Fruit fly (Drosophila melanogaster) whole organism, embryonic: ENCODE data around the gene shakB.
A peak's percentile ranks its signal among the peaks of the same experiment; 100 is the strongest.

Experiments used
- Ada2b ChIP-seq: fragments of 200-800 bp; sonication (Bioruptor generic); IDR thresholded peaks from 2 replicates; pipeline ENCODE4 v1.3.6; 2022; ENCODE audit warnings: missing biosample characterization, missing genetic modification characterization
- Blimp-1 ChIP-seq: fragments of 200-800 bp; sonication (Bioruptor generic); optimal IDR thresholded peaks from 3 replicates; lab custom pipeline; 2018; ENCODE audit warnings: missing biosample characterization, missing genetic modification characterization, mild to moderate bottlenecking, moderate library complexity, missing genetic modification reagents
- CG10959 ChIP-seq: fragments of 200-800 bp; sonication (Bioruptor generic); IDR thresholded peaks from 2 replicates; pipeline ENCODE4 v1.3.6; 2022; ENCODE audit warnings: missing biosample characterization, missing genetic modification characterization
- CG11504 ChIP-seq: fragments of 200-800 bp; sonication (Bioruptor generic); optimal IDR thresholded peaks from 3 replicates; lab custom pipeline; 2019; ENCODE audit warnings: missing biosample characterization, mild to moderate bottlenecking, missing genetic modification characterization, moderate library complexity
- CG12391 ChIP-seq: fragments of 200-800 bp; sonication (Bioruptor generic); optimal IDR thresholded peaks from 3 replicates; lab custom pipeline; 2018; ENCODE audit warnings: missing biosample characterization, mild to moderate bottlenecking, missing genetic modification characterization, moderate library complexity
- CG13296 ChIP-seq: fragments of 200-800 bp; sonication (Bioruptor generic); optimal IDR thresholded peaks from 3 replicates; lab custom pipeline; 2018; ENCODE audit warnings: missing biosample characterization, mild to moderate bottlenecking, missing genetic modification characterization
- CG13424 ChIP-seq: fragments of 200-800 bp; sonication (Bioruptor generic); optimal IDR thresholded peaks from 2 replicates; lab custom pipeline; 2019; ENCODE audit warnings: missing biosample characterization, mild to moderate bottlenecking, missing genetic modification characterization, moderate library complexity
- CG14014 ChIP-seq: fragments of 200-800 bp; sonication (Bioruptor generic); IDR thresholded peaks from 2 replicates; pipeline ENCODE4 v1.3.6; 2022; ENCODE audit warnings: missing biosample characterization, missing genetic modification characterization
- CG17385 ChIP-seq: fragments of 200-800 bp; sonication (Bioruptor generic); optimal IDR thresholded peaks from 3 replicates; lab custom pipeline; 2018; ENCODE audit warnings: missing biosample characterization, mild to moderate bottlenecking, missing genetic modification characterization
- CG1792 ChIP-seq: fragments of 200-800 bp; sonication (Bioruptor generic); optimal IDR thresholded peaks from 2 replicates; lab custom pipeline; 2016; ENCODE audit warnings: missing biosample characterization, missing genetic modification characterization
- CG18262 ChIP-seq: fragments of 200-800 bp; optimal IDR thresholded peaks from 3 replicates; lab custom pipeline; 2019; ENCODE audit warnings: missing biosample characterization, mild to moderate bottlenecking, missing genetic modification characterization, moderate library complexity
- CG18476 ChIP-seq: fragments of 200-800 bp; sonication (Bioruptor generic); optimal IDR thresholded peaks from 2 replicates; lab custom pipeline; 2016; ENCODE audit warnings: missing biosample characterization, mild to moderate bottlenecking, missing genetic modification characterization
- CG2120 ChIP-seq: fragments of 200-800 bp; sonication (Bioruptor generic); optimal IDR thresholded peaks from 3 replicates; lab custom pipeline; 2016; ENCODE audit warnings: missing biosample characterization, missing genetic modification characterization
- CG2712 ChIP-seq: fragments of 200-800 bp; optimal IDR thresholded peaks from 3 replicates; lab custom pipeline; 2019; ENCODE audit warnings: missing biosample characterization, mild to moderate bottlenecking, missing genetic modification characterization, moderate library complexity
- CG31441 ChIP-seq: fragments of 200-800 bp; sonication (Bioruptor generic); IDR thresholded peaks from 2 replicates; pipeline ENCODE4 v1.3.6; 2022; ENCODE audit warnings: missing biosample characterization, missing genetic modification characterization
- CG3281 ChIP-seq: fragments of 200-800 bp; sonication (Bioruptor generic); optimal IDR thresholded peaks from 3 replicates; lab custom pipeline; 2017; ENCODE audit warnings: missing biosample characterization, mild to moderate bottlenecking, missing genetic modification characterization
- CG33557 ChIP-seq: fragments of 200-800 bp; sonication (Bioruptor generic); optimal IDR thresholded peaks from 2 replicates; lab custom pipeline; 2019; ENCODE audit warnings: missing biosample characterization, mild to moderate bottlenecking, missing genetic modification characterization, moderate library complexity
- CG34224 ChIP-seq: fragments of 200-800 bp; sonication (Bioruptor generic); IDR thresholded peaks from 3 replicates; pipeline ENCODE4 v1.3.6; 2022; ENCODE audit warnings: missing biosample characterization, missing genetic modification characterization; ENCODE audit not compliant: partially characterized antibody
- CG3847 ChIP-seq: fragments of 200-800 bp; sonication (Bioruptor generic); IDR thresholded peaks from 2 replicates; pipeline ENCODE4 v1.3.6; 2022; ENCODE audit warnings: missing biosample characterization, missing genetic modification characterization
- CG4282 ChIP-seq: fragments of 200-800 bp; sonication (Bioruptor generic); optimal IDR thresholded peaks from 2 replicates; lab custom pipeline; 2016; ENCODE audit warnings: missing biosample characterization, missing genetic modification characterization
- CG8765 ChIP-seq: fragments of 200-800 bp; sonication (Bioruptor generic); IDR thresholded peaks from 2 replicates; pipeline ENCODE4 v1.3.6; 2022; ENCODE audit warnings: missing biosample characterization, missing genetic modification characterization
- CG9727 ChIP-seq: fragments of 200-800 bp; sonication (Bioruptor generic); optimal IDR thresholded peaks from 3 replicates; lab custom pipeline; 2017; ENCODE audit warnings: missing biosample characterization, mild to moderate bottlenecking, missing genetic modification characterization
- D19B ChIP-seq: fragments of 200-800 bp; sonication (Bioruptor generic); optimal IDR thresholded peaks from 2 replicates; lab custom pipeline; 2017; ENCODE audit warnings: missing biosample characterization, mild to moderate bottlenecking, missing genetic modification characterization
- Dref ChIP-seq: fragments of 200-800 bp; sonication (Bioruptor generic); IDR thresholded peaks from 2 replicates; pipeline ENCODE4 v1.3.6; 2022; ENCODE audit warnings: missing biosample characterization, missing genetic modification characterization
- Fer1 ChIP-seq: fragments of 200-800 bp; sonication (Bioruptor generic); optimal IDR thresholded peaks from 2 replicates; lab custom pipeline; 2017; ENCODE audit warnings: missing biosample characterization, mild to moderate bottlenecking, missing genetic modification characterization
- Hand ChIP-seq: fragments of 200-800 bp; sonication (Bioruptor generic); optimal IDR thresholded peaks from 2 replicates; lab custom pipeline; 2017; ENCODE audit warnings: mild to moderate bottlenecking, missing biosample characterization, missing genetic modification reagents, missing genetic modification characterization
- Kr ChIP-seq: fragments of 200-800 bp; sonication (Bioruptor generic); optimal IDR thresholded peaks from 2 replicates; lab custom pipeline; 2017; ENCODE audit warnings: missing biosample characterization, mild to moderate bottlenecking, missing genetic modification characterization
- NfI ChIP-seq: fragments of 200-800 bp; sonication (Bioruptor generic); optimal IDR thresholded peaks from 3 replicates; lab custom pipeline; 2018; ENCODE audit warnings: missing biosample characterization, mild to moderate bottlenecking, missing genetic modification characterization, moderate library complexity
- Optix ChIP-seq: fragments of 200-800 bp; sonication (Bioruptor generic); IDR thresholded peaks from 3 replicates; pipeline ENCODE4 v1.3.6; 2022; ENCODE audit warnings: missing biosample characterization, missing genetic modification characterization
- Ptx1 ChIP-seq: fragments of 200-800 bp; sonication (Bioruptor generic); IDR thresholded peaks from 2 replicates; pipeline ENCODE4 v1.3.6; 2022; ENCODE audit warnings: missing biosample characterization, missing genetic modification characterization
- Sox100B ChIP-seq: fragments of 200-800 bp; sonication (Bioruptor generic); optimal IDR thresholded peaks from 3 replicates; lab custom pipeline; 2018; ENCODE audit warnings: missing biosample characterization, mild to moderate bottlenecking, missing genetic modification characterization
- ato ChIP-seq: fragments of 200-800 bp; sonication (Bioruptor generic); IDR thresholded peaks from 2 replicates; pipeline ENCODE4 v1.3.6; 2022; ENCODE audit warnings: missing biosample characterization, missing genetic modification characterization; ENCODE audit not compliant: partially characterized antibody
- btn ChIP-seq: fragments of 200-800 bp; sonication (Bioruptor generic); optimal IDR thresholded peaks from 2 replicates; lab custom pipeline; 2016; ENCODE audit warnings: missing biosample characterization, missing genetic modification characterization
- dmrt11E ChIP-seq: fragments of 200-800 bp; sonication (Bioruptor generic); optimal IDR thresholded peaks from 3 replicates; lab custom pipeline; 2018; ENCODE audit warnings: missing biosample characterization, mild to moderate bottlenecking, missing genetic modification characterization, moderate library complexity
- gce ChIP-seq: fragments of 200-800 bp; sonication (Bioruptor generic); IDR thresholded peaks from 3 replicates; pipeline ENCODE4 v1.3.6; 2022; ENCODE audit warnings: missing biosample characterization, missing genetic modification characterization
- gem ChIP-seq: fragments of 200-800 bp; sonication (Bioruptor generic); optimal IDR thresholded peaks from 2 replicates; lab custom pipeline; 2019; ENCODE audit warnings: missing biosample characterization, mild to moderate bottlenecking, missing genetic modification characterization, moderate library complexity
- hb ChIP-seq: fragments of 200-800 bp; sonication (Bioruptor generic); IDR thresholded peaks from 3 replicates; pipeline ENCODE4 v1.3.6; 2022; ENCODE audit warnings: missing biosample characterization, missing genetic modification characterization; ENCODE audit not compliant: partially characterized antibody
- ind ChIP-seq: fragments of 200-800 bp; sonication (Bioruptor generic); optimal IDR thresholded peaks from 3 replicates; lab custom pipeline; 2016; ENCODE audit warnings: missing biosample characterization, missing genetic modification characterization
- inv ChIP-seq: fragments of 200-800 bp; sonication (Bioruptor generic); IDR thresholded peaks from 2 replicates; pipeline ENCODE4 v1.3.6; 2022; ENCODE audit warnings: missing biosample characterization, missing genetic modification characterization; ENCODE audit not compliant: partially characterized antibody
- kah ChIP-seq: fragments of 200-800 bp; sonication (Bioruptor generic); optimal IDR thresholded peaks from 2 replicates; lab custom pipeline; 2018; ENCODE audit warnings: missing biosample characterization, mild to moderate bottlenecking, missing genetic modification characterization
- lola ChIP-seq, 3 experiments: fragments of >200 bp in 2 of 3; fragments of 200-800 bp in 1 of 3; sonication (Bioruptor generic) in 1 of 3; optimal IDR thresholded peaks; 2 replicates each; lab custom pipeline; 2017 to 2019; ENCODE audit warnings: missing biosample characterization in 3 of 3, missing genetic modification characterization in 3 of 3, mild to moderate bottlenecking in 1 of 3, moderate library complexity in 1 of 3
- nmo ChIP-seq: fragments of 200-800 bp; sonication (Bioruptor generic); optimal IDR thresholded peaks from 2 replicates; lab custom pipeline; 2018; ENCODE audit warnings: missing biosample characterization, mild to moderate bottlenecking, missing genetic modification characterization, moderate library complexity
- phol ChIP-seq: fragments of 200-800 bp; sonication (Bioruptor generic); optimal IDR thresholded peaks from 3 replicates; lab custom pipeline; 2018; ENCODE audit warnings: missing biosample characterization, mild to moderate bottlenecking, missing genetic modification characterization, moderate library complexity
- pnt ChIP-seq: fragments of 200-800 bp; sonication (Bioruptor generic); optimal IDR thresholded peaks from 3 replicates; lab custom pipeline; 2016; ENCODE audit warnings: missing biosample characterization, missing genetic modification characterization
- run ChIP-seq: fragments of 200-800 bp; sonication (Bioruptor generic); optimal IDR thresholded peaks from 3 replicates; lab custom pipeline; 2018; ENCODE audit warnings: missing biosample characterization, mild to moderate bottlenecking, missing genetic modification characterization
- salm ChIP-seq: fragments of 200-800 bp; sonication (Bioruptor generic); optimal IDR thresholded peaks from 2 replicates; lab custom pipeline; 2018; ENCODE audit warnings: missing biosample characterization, mild to moderate bottlenecking, missing genetic modification characterization
- sqz ChIP-seq: fragments of 200-800 bp; sonication (Bioruptor generic); optimal IDR thresholded peaks from 3 replicates; lab custom pipeline; 2018; ENCODE audit warnings: missing biosample characterization, mild to moderate bottlenecking, missing genetic modification characterization
- tin ChIP-seq: fragments of 200-800 bp; sonication (Bioruptor generic); optimal IDR thresholded peaks from 3 replicates; lab custom pipeline; 2016; ENCODE audit warnings: missing biosample characterization, missing genetic modification characterization
- vnd ChIP-seq: fragments of 200-800 bp; sonication (Bioruptor generic); IDR thresholded peaks from 3 replicates; pipeline ENCODE4 v1.3.6; 2022; ENCODE audit warnings: missing biosample characterization, missing genetic modification characterization; ENCODE audit not compliant: partially characterized antibody
- yki ChIP-seq: fragments of >200 bp; optimal IDR thresholded peaks from 3 replicates; lab custom pipeline; 2018
- zf30C ChIP-seq: fragments of 200-800 bp; sonication (Bioruptor generic); optimal IDR thresholded peaks from 3 replicates; lab custom pipeline; 2018; ENCODE audit warnings: missing biosample characterization, mild to moderate bottlenecking, missing genetic modification characterization

Gene shakB

DNA sequence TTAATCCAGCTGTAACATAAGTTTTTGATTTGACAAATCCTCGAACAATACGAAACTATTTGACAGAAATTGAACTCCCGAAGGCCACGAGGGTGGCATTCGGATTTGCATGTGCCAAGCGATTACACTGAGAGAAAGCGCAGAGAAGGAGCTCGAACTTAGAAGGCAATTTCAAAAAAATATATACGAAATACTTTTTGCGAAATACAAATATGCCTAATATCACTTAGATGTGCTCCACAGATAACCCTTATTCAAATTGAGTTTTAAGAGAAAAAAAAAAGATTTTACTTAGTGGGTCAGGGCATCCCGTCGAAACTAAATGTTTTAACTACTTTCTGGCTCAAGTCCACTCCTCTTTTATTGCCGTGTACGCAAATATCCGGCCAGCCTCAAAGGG is 198.3 kb downstream of the shakB start:
- TF ChIP-seq tin (GFP tag; lab: Kevin White, UChicago) = no peak
- no peak for TF ChIP-seq Ada2b (GFP tag; lab: Robert Waterston, UW)
- peak; percentile 15 for TF ChIP-seq Blimp-1 (GFP tag; lab: Kevin White, UChicago)
- TF ChIP-seq kah (GFP tag; lab: Kevin White, UChicago) = no peak
- no peak for TF ChIP-seq Optix (GFP tag; lab: Robert Waterston, UW)
- no peak for TF ChIP-seq D19B
- no peak for TF ChIP-seq NfI (GFP tag; lab: Kevin White, UChicago)
- TF ChIP-seq Sox100B (GFP tag; lab: Kevin White, UChicago) = no peak
- TF ChIP-seq CG10959 = no peak
- TF ChIP-seq pnt (GFP tag; lab: Kevin White, UChicago) = no peak
- no peak for TF ChIP-seq ind (GFP tag; lab: Kevin White, UChicago)
- TF ChIP-seq CG33557 = peak; percentile 12
- TF ChIP-seq CG8765 (GFP tag; lab: Robert Waterston, UW) = no peak
- no peak for TF ChIP-seq CG18476
- peak; percentile 29 for TF ChIP-seq CG2712 (tag; lab: Kevin White, UChicago)
- no peak for TF ChIP-seq CG1792 (GFP tag; lab: Kevin White, UChicago)
- no peak for TF ChIP-seq ato (GFP tag; lab: Robert Waterston, UW)
- no peak for TF ChIP-seq btn (GFP tag; lab: Kevin White, UChicago)
- no peak for TF ChIP-seq Ptx1 (GFP tag; lab: Robert Waterston, UW)
- TF ChIP-seq CG3847 (GFP tag; lab: Robert Waterston, UW) = no peak
- no peak for TF ChIP-seq CG3281
- no peak for TF ChIP-seq CG2120 (GFP tag; lab: Kevin White, UChicago)
- peak; percentile 33 for TF ChIP-seq gem
- TF ChIP-seq CG18262 = peak; percentile 27
- TF ChIP-seq lola (GFP tag; optimal IDR thresholded peaks at IDR 0.05; lab: Kevin White, UChicago) = peak in 1 of 3 experiments; percentile 39
- peak; percentile 14 for TF ChIP-seq zf30C (GFP tag; lab: Kevin White, UChicago)
- TF ChIP-seq sqz = no peak
- no peak for TF ChIP-seq CG17385 (GFP tag; lab: Kevin White, UChicago)
- no peak for TF ChIP-seq yki
- no peak for TF ChIP-seq CG12391 (tag; lab: Kevin White, UChicago)
- peak; percentile 8 for TF ChIP-seq phol
- TF ChIP-seq salm (tag; lab: Kevin White, UChicago) = no peak
- no peak for TF ChIP-seq Dref (GFP tag; lab: Robert Waterston, UW)
- peak; percentile 30 for TF ChIP-seq dmrt11E
- no peak for TF ChIP-seq hb (GFP tag; lab: Robert Waterston, UW)
- no peak for TF ChIP-seq CG13296 (GFP tag; lab: Kevin White, UChicago)
- TF ChIP-seq vnd (GFP tag; lab: Robert Waterston, UW) = no peak
- no peak for TF ChIP-seq Fer1 (GFP tag; lab: Kevin White, UChicago)
- no peak for TF ChIP-seq gce (GFP tag; lab: Robert Waterston, UW)
- TF ChIP-seq CG11504 (tag; lab: Kevin White, UChicago) = peak; percentile 27
- TF ChIP-seq nmo (GFP tag; lab: Kevin White, UChicago) = peak; percentile 2
- no peak for TF ChIP-seq Kr
- TF ChIP-seq CG34224 (GFP tag; lab: Robert Waterston, UW) = no peak
- TF ChIP-seq CG4282 (GFP tag; lab: Kevin White, UChicago) = no peak
- no peak for TF ChIP-seq CG9727
- no peak for TF ChIP-seq Hand
- TF ChIP-seq inv (GFP tag; lab: Robert Waterston, UW) = no peak
- TF ChIP-seq CG13424 (tag; lab: Kevin White, UChicago) = peak; percentile 3
- no peak for TF ChIP-seq CG14014
- TF ChIP-seq run = no peak
- no peak for TF ChIP-seq CG31441 (GFP tag; lab: Robert Waterston, UW)
